Fruit fly (Drosophila melanogaster) whole organism, embryonic: ENCODE data around the gene Drsl4.

Source experiments
- CG15479 ChIP-seq: fragments of 200-800 bp; sonication (Bioruptor generic); optimal IDR thresholded peaks from 3 replicates; lab custom pipeline; 2019; ENCODE audit warnings: missing biosample characterization, mild to moderate bottlenecking, missing genetic modification characterization, moderate library complexity
- CG15514 ChIP-seq: fragments of 200-800 bp; sonication (Bioruptor generic); optimal IDR thresholded peaks from 3 replicates; lab custom pipeline; 2017; ENCODE audit warnings: missing biosample characterization, missing genetic modification characterization, mild to moderate bottlenecking, moderate library complexity, missing genetic modification reagents
- CG1603 ChIP-seq: fragments of 200-800 bp; sonication (Bioruptor generic); optimal IDR thresholded peaks from 2 replicates; lab custom pipeline; 2019; ENCODE audit warnings: missing biosample characterization, mild to moderate bottlenecking, missing genetic modification characterization, moderate library complexity
- CG16779 ChIP-seq: fragments of 200-800 bp; sonication (Bioruptor generic); IDR thresholded peaks from 2 replicates; pipeline ENCODE4 v1.3.6; 2022; ENCODE audit warnings: missing biosample characterization, missing genetic modification characterization
- CG17802 ChIP-seq: fragments of 200-800 bp; sonication (Bioruptor generic); optimal IDR thresholded peaks from 2 replicates; lab custom pipeline; 2018; ENCODE audit warnings: missing biosample characterization, mild to moderate bottlenecking, missing genetic modification characterization, moderate library complexity
- CG18599 ChIP-seq: fragments of 200-800 bp; sonication (Bioruptor generic); optimal IDR thresholded peaks from 3 replicates; lab custom pipeline; 2017; ENCODE audit warnings: missing biosample characterization, missing genetic modification characterization, mild to moderate bottlenecking, moderate library complexity, missing genetic modification reagents
- CG2678 ChIP-seq: fragments of 200-800 bp; sonication (Bioruptor generic); optimal IDR thresholded peaks from 3 replicates; lab custom pipeline; 2019; ENCODE audit warnings: missing biosample characterization, mild to moderate bottlenecking, missing genetic modification characterization, moderate library complexity
- CG30403 ChIP-seq: fragments of 200-800 bp; sonication (Bioruptor generic); optimal IDR thresholded peaks from 3 replicates; lab custom pipeline; 2016; ENCODE audit warnings: missing biosample characterization, missing genetic modification characterization
- CG34376 ChIP-seq: fragments of 200-800 bp; sonication (Bioruptor generic); optimal IDR thresholded peaks from 2 replicates; lab custom pipeline; 2018; ENCODE audit warnings: missing biosample characterization, mild to moderate bottlenecking, missing genetic modification characterization
- CG3726 ChIP-seq: fragments of 200-800 bp; sonication (Bioruptor generic); IDR thresholded peaks from 3 replicates; pipeline ENCODE4, ENCODE4 v1.3.6; 2022; ENCODE audit warnings: missing biosample characterization, missing genetic modification characterization
- CG3995 ChIP-seq: fragments of 200-800 bp; sonication (Bioruptor generic); optimal IDR thresholded peaks from 3 replicates; lab custom pipeline; 2016; ENCODE audit warnings: missing biosample characterization, missing genetic modification characterization
- CG4404 ChIP-seq: fragments of 200-800 bp; sonication (Bioruptor generic); IDR thresholded peaks from 2 replicates; pipeline ENCODE4 v1.3.6; 2022; ENCODE audit warnings: missing biosample characterization, missing genetic modification characterization
- CG6654 ChIP-seq: fragments of 200-800 bp; sonication (Bioruptor generic); optimal IDR thresholded peaks from 2 replicates; lab custom pipeline; 2017; ENCODE audit warnings: missing biosample characterization, mild to moderate bottlenecking, missing genetic modification characterization
- CG6791 ChIP-seq: fragments of 200-800 bp; sonication (Bioruptor generic); IDR thresholded peaks from 3 replicates; pipeline ENCODE4 v1.3.6; 2022; ENCODE audit warnings: missing biosample characterization, missing genetic modification characterization; ENCODE audit not compliant: partially characterized antibody
- CG9817 ChIP-seq: fragments of 200-800 bp; sonication (Bioruptor generic); optimal IDR thresholded peaks from 2 replicates; lab custom pipeline; 2018; ENCODE audit warnings: missing biosample characterization, mild to moderate bottlenecking, missing genetic modification characterization, moderate library complexity
- D19B ChIP-seq: fragments of 200-800 bp; sonication (Bioruptor generic); optimal IDR thresholded peaks from 2 replicates; lab custom pipeline; 2017; ENCODE audit warnings: missing biosample characterization, mild to moderate bottlenecking, missing genetic modification characterization
- Elba2 ChIP-seq: fragments of 200-800 bp; sonication (Bioruptor generic); optimal IDR thresholded peaks from 3 replicates; lab custom pipeline; 2016; ENCODE audit warnings: missing biosample characterization, missing genetic modification characterization
- HLH3B ChIP-seq: fragments of 200-800 bp; sonication (Bioruptor generic); IDR thresholded peaks from 2 replicates; pipeline ENCODE4 v1.3.6; 2022; ENCODE audit warnings: missing biosample characterization, missing genetic modification characterization
- Hmr ChIP-seq: fragments of 200-800 bp; sonication (Bioruptor generic); optimal IDR thresholded peaks from 3 replicates; lab custom pipeline; 2017; ENCODE audit warnings: mild to moderate bottlenecking, missing biosample characterization, missing genetic modification reagents, missing genetic modification characterization
- Hsf ChIP-seq: fragments of 200-800 bp; sonication (Bioruptor generic); optimal IDR thresholded peaks from 3 replicates; lab custom pipeline; 2016; ENCODE audit warnings: missing biosample characterization, missing genetic modification characterization
- MTF-1 ChIP-seq: fragments of 200-800 bp; sonication (Bioruptor generic); optimal IDR thresholded peaks from 2 replicates; lab custom pipeline; 2018; ENCODE audit warnings: missing biosample characterization, mild to moderate bottlenecking, missing genetic modification characterization, borderline replicate concordance
- NFAT ChIP-seq: fragments of 200-800 bp; sonication (Bioruptor generic); IDR thresholded peaks from 2 replicates; pipeline ENCODE4 v1.3.6; 2022; ENCODE audit warnings: missing biosample characterization, missing genetic modification characterization
- Nf-YA ChIP-seq: fragments of 200-800 bp; sonication (Bioruptor generic); IDR thresholded peaks from 2 replicates; pipeline ENCODE4 v1.3.6; 2022; ENCODE audit warnings: missing biosample characterization, missing genetic modification characterization
- Nf-YC ChIP-seq: fragments of 200-800 bp; optimal IDR thresholded peaks from 3 replicates; lab custom pipeline; 2019; ENCODE audit warnings: missing biosample characterization, mild to moderate bottlenecking, missing genetic modification characterization, moderate library complexity
- PHDP ChIP-seq: fragments of 200-800 bp; sonication (Bioruptor generic); optimal IDR thresholded peaks from 3 replicates; lab custom pipeline; 2018; ENCODE audit warnings: missing biosample characterization, mild to moderate bottlenecking, missing genetic modification characterization, moderate library complexity
- Pdp1 ChIP-seq, 2 experiments: fragments of 200-800 bp; sonication (Bioruptor generic); optimal IDR thresholded peaks; 3 replicates each; lab custom pipeline; 2016; ENCODE audit warnings: missing biosample characterization in 2 of 2, missing genetic modification characterization in 2 of 2, mild to moderate bottlenecking in 1 of 2, moderate library complexity in 1 of 2
- Sry-β ChIP-seq: fragments of 200-800 bp; sonication (Bioruptor generic); optimal IDR thresholded peaks from 2 replicates; lab custom pipeline; 2018; ENCODE audit warnings: missing biosample characterization, mild to moderate bottlenecking, missing genetic modification characterization, moderate library complexity
- YL-1 ChIP-seq: fragments of 200-800 bp; sonication (Bioruptor generic); optimal IDR thresholded peaks from 3 replicates; lab custom pipeline; 2017; ENCODE audit warnings: missing biosample characterization, mild to moderate bottlenecking, missing genetic modification characterization
- ap ChIP-seq: fragments of 200-800 bp; sonication (Bioruptor generic); IDR thresholded peaks from 2 replicates; pipeline ENCODE4 v1.3.6; 2022; ENCODE audit warnings: missing biosample characterization, missing genetic modification characterization
- ara ChIP-seq: fragments of 200-800 bp; sonication (Bioruptor generic); IDR thresholded peaks from 2 replicates; pipeline ENCODE4 v1.3.6; 2022; ENCODE audit warnings: missing biosample characterization, missing genetic modification characterization
- bowl ChIP-seq: fragments of 200-800 bp; sonication (Bioruptor generic); IDR thresholded peaks from 2 replicates; pipeline ENCODE4 v1.3.6; 2022; ENCODE audit warnings: missing biosample characterization, missing genetic modification characterization
- chm ChIP-seq: fragments of 200-800 bp; sonication (Bioruptor generic); IDR thresholded peaks from 2 replicates; pipeline ENCODE4 v1.3.6; 2022; ENCODE audit warnings: missing biosample characterization, missing genetic modification characterization
- ci ChIP-seq: fragments of 200-800 bp; sonication (Bioruptor generic); IDR thresholded peaks from 3 replicates; pipeline ENCODE4 v1.3.6; 2022; ENCODE audit warnings: missing biosample characterization, missing genetic modification characterization
- croc ChIP-seq: fragments of 200-800 bp; sonication (Bioruptor generic); conservative IDR thresholded peaks from 3 replicates; pipeline ENCODE4 v1.3.6; 2022; ENCODE audit warnings: missing biosample characterization, missing genetic modification characterization
- dm ChIP-seq: fragments of 200-800 bp; sonication (Bioruptor generic); optimal IDR thresholded peaks from 3 replicates; lab custom pipeline; 2016; ENCODE audit warnings: missing biosample characterization, missing genetic modification characterization
- dysf ChIP-seq: fragments of 200-800 bp; sonication (Bioruptor generic); IDR thresholded peaks from 3 replicates; pipeline ENCODE4 v1.3.6; 2022; ENCODE audit warnings: missing biosample characterization, missing genetic modification characterization
- grn ChIP-seq: fragments of 200-800 bp; sonication (Bioruptor generic); optimal IDR thresholded peaks from 3 replicates; lab custom pipeline; 2017; ENCODE audit warnings: missing biosample characterization, missing genetic modification characterization
- gt ChIP-seq: fragments of 200-800 bp; sonication (Bioruptor generic); IDR thresholded peaks from 2 replicates; pipeline ENCODE4 v1.3.6; 2022; ENCODE audit warnings: missing biosample characterization, missing genetic modification characterization
- ham ChIP-seq: fragments of 200-800 bp; sonication (Bioruptor generic); IDR thresholded peaks from 2 replicates; pipeline ENCODE4 v1.3.6; 2022; ENCODE audit warnings: missing biosample characterization, missing genetic modification characterization
- ind ChIP-seq: fragments of 200-800 bp; sonication (Bioruptor generic); optimal IDR thresholded peaks from 3 replicates; lab custom pipeline; 2016; ENCODE audit warnings: missing biosample characterization, missing genetic modification characterization
- kni ChIP-seq: fragments of 200-800 bp; sonication (Bioruptor generic); optimal IDR thresholded peaks from 3 replicates; lab custom pipeline; 2017; ENCODE audit warnings: mild to moderate bottlenecking, missing biosample characterization, missing genetic modification reagents, missing genetic modification characterization
- lab ChIP-seq: fragments of 200-800 bp; sonication (Bioruptor generic); optimal IDR thresholded peaks from 3 replicates; lab custom pipeline; 2017; ENCODE audit warnings: missing biosample characterization, missing genetic modification characterization, mild to moderate bottlenecking, moderate library complexity, missing genetic modification reagents
- lov ChIP-seq, 2 experiments: fragments of 200-800 bp in 1 of 2; fragments of >200 bp in 1 of 2; sonication (Bioruptor generic) in 1 of 2; IDR thresholded peaks in 1 of 2; optimal IDR thresholded peaks in 1 of 2; 2 replicates in 1 of 2; 3 replicates in 1 of 2; pipeline versions ENCODE4 v1.3.6 to Lab custom; 2017 to 2022; ENCODE audit warnings: missing biosample characterization in 1 of 2, missing genetic modification characterization in 1 of 2
- mirr ChIP-seq: fragments of 200-800 bp; sonication (Bioruptor generic); optimal IDR thresholded peaks from 3 replicates; lab custom pipeline; 2018; ENCODE audit warnings: missing biosample characterization, mild to moderate bottlenecking, missing genetic modification characterization
- oc ChIP-seq: fragments of 200-800 bp; sonication (Bioruptor generic); optimal IDR thresholded peaks from 2 replicates; lab custom pipeline; 2018; ENCODE audit warnings: missing biosample characterization, mild to moderate bottlenecking, missing genetic modification characterization, moderate library complexity
- sd ChIP-seq: fragments of 200-800 bp; sonication (Bioruptor generic); optimal IDR thresholded peaks from 3 replicates; lab custom pipeline; 2018; ENCODE audit warnings: missing biosample characterization, mild to moderate bottlenecking, missing genetic modification characterization, moderate library complexity
- sug ChIP-seq: fragments of 200-800 bp; optimal IDR thresholded peaks from 2 replicates; lab custom pipeline; 2019; ENCODE audit warnings: missing biosample characterization, mild to moderate bottlenecking, missing genetic modification characterization, moderate library complexity
- tgo ChIP-seq: fragments of 200-800 bp; sonication (Bioruptor generic); IDR thresholded peaks from 3 replicates; pipeline ENCODE4 v1.3.6; 2022; ENCODE audit warnings: missing biosample characterization, missing genetic modification characterization
- tin ChIP-seq: fragments of 200-800 bp; sonication (Bioruptor generic); optimal IDR thresholded peaks from 3 replicates; lab custom pipeline; 2016; ENCODE audit warnings: missing biosample characterization, missing genetic modification characterization
- vnd ChIP-seq: fragments of 200-800 bp; sonication (Bioruptor generic); IDR thresholded peaks from 3 replicates; pipeline ENCODE4 v1.3.6; 2022; ENCODE audit warnings: missing biosample characterization, missing genetic modification characterization; ENCODE audit not compliant: partially characterized antibody

The Drsl4 gene

DNA sequence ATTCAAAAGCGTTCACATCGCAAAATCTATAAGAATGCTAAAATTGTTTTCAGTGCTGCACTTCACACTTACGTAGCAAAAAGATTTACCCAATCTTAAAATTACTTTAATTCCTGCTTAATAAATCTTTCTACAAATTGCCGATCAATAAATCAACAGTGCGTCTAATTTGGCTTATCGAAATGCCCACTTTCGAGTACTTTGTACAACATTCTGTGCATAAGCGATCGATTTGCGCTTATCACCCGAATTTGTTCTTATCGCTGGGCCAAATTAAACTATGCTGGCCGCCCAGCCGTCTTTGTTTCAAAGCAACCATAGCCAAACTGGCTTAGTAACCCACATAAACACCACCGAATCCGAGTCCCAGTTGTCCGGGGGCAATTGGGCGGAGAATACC lies 8.9 kb upstream of the Drsl4 start (continued):
- TF ChIP-seq CG30403 (no peak), ind (GFP tag; lab: Kevin White, UChicago) (no peak), CG15479 (GFP tag; lab: Kevin White, UChicago) (peak; percentile 17), mirr (GFP tag; lab: Kevin White, UChicago) (peak; percentile 62), chm (0 out of 2 replicates have a peak, but pooled peaks have one; percentile 18), lov (optimal IDR thresholded peaks at IDR 0.05; lab: Kevin White, UChicago) (no peak), lov (GFP tag; IDR thresholded peaks at IDR 0.05; lab: Robert Waterston, UW) (no peak), lab (GFP tag; lab: Kevin White, UChicago) (peak; percentile 40), CG6791 (GFP tag; lab: Robert Waterston, UW) (no peak), YL-1 (no peak), CG2678 (tag; lab: Kevin White, UChicago) (peak; percentile 8), tgo (GFP tag; lab: Robert Waterston, UW) (no peak), kni (GFP tag; lab: Kevin White, UChicago) (no peak), vnd (0 out of 3 replicates have a peak, but pooled peaks have one; percentile 40), grn (GFP tag; lab: Kevin White, UChicago) (peak; percentile 54), HLH3B (GFP tag; lab: Robert Waterston, UW) (no peak), gt (GFP tag; lab: Robert Waterston, UW) (no peak), ham (GFP tag; lab: Robert Waterston, UW) (no peak), MTF-1 (no peak), CG1603 (tag; lab: Kevin White, UChicago) (no peak), ci (GFP tag; lab: Robert Waterston, UW) (no peak), sd (tag; lab: Kevin White, UChicago) (peak; percentile 66), tin (GFP tag; lab: Kevin White, UChicago) (no peak), Pdp1 (GFP tag; optimal IDR thresholded peaks at IDR 0.05; lab: Kevin White, UChicago) (peak in 1 of 2 experiments; percentile 15), Nf-YA (GFP tag; lab: Robert Waterston, UW) (no peak), croc (GFP tag; lab: Robert Waterston, UW) (no peak), CG4404 (no peak), ap (GFP tag; lab: Robert Waterston, UW) (no peak), PHDP (peak; percentile 11), CG6654 (no peak), Hsf (no peak), dysf (GFP tag; lab: Robert Waterston, UW) (no peak), Hmr (GFP tag; lab: Kevin White, UChicago) (no peak), dm (GFP tag; lab: Kevin White, UChicago) (no peak), CG9817 (tag; lab: Kevin White, UChicago) (no peak), CG15514 (GFP tag; lab: Kevin White, UChicago) (peak; percentile 23), CG3995 (GFP tag; lab: Kevin White, UChicago) (no peak), oc (tag; lab: Kevin White, UChicago) (no peak), Nf-YC (tag; lab: Kevin White, UChicago) (no peak), Elba2 (no peak), Sry-β (GFP tag; lab: Kevin White, UChicago) (no peak), CG34376 (GFP tag; lab: Kevin White, UChicago) (peak; percentile 93), CG3726 (GFP tag; lab: Robert Waterston, UW) (no peak), bowl (GFP tag; lab: Robert Waterston, UW) (no peak), D19B (GFP tag; lab: Kevin White, UChicago) (no peak), sug (tag; lab: Kevin White, UChicago) (peak; percentile 55), NFAT (GFP tag; lab: Robert Waterston, UW) (no peak), CG18599 (GFP tag; lab: Kevin White, UChicago) (peak; percentile 43), CG16779 (GFP tag; lab: Robert Waterston, UW) (no peak), ara (GFP tag; lab: Robert Waterston, UW) (no peak), CG17802 (tag; lab: Kevin White, UChicago) (no peak)
